Worm (Caenorhabditis elegans): ENCODE data around the gene C46H3.1.

C46H3.1 gene

ce11 chrX:1257668-1258067 lies 48.5 kb downstream of the C46H3.1 start:
- TF ChIP-seq ceh-39 (tag; optimal IDR thresholded peaks at IDR 0.05): no peak
- no peak for TF ChIP-seq ceh-43 (GFP tag; optimal IDR thresholded peaks at IDR 0.05)
- TF ChIP-seq mls-2 (tag; optimal IDR thresholded peaks at IDR 0.05): no peak
- TF ChIP-seq sptf-1 (tag; optimal IDR thresholded peaks at IDR 0.05): no peak
- no peak for TF ChIP-seq pha-4 (tag; optimal IDR thresholded peaks at IDR 0.05)
- no peak for TF ChIP-seq nhr-2 (tag; optimal IDR thresholded peaks at IDR 0.05)
- TF ChIP-seq bed-3 (GFP tag; optimal IDR thresholded peaks at IDR 0.05): no peak
- TF ChIP-seq lin-13 (tag; optimal IDR thresholded peaks at IDR 0.05): no peak
- TF ChIP-seq ceh-83 (GFP tag; optimal IDR thresholded peaks at IDR 0.05): no peak
- TF ChIP-seq lin-32 (GFP tag; optimal IDR thresholded peaks at IDR 0.05): no peak
- TF ChIP-seq lsy-2 (tag; optimal IDR thresholded peaks at IDR 0.05): no peak
- TF ChIP-seq ham-2 (GFP tag; optimal IDR thresholded peaks at IDR 0.05): no peak
- no peak for TF ChIP-seq ztf-11 (tag; optimal IDR thresholded peaks at IDR 0.05)
- no peak for TF ChIP-seq ces-1 (GFP tag; optimal IDR thresholded peaks at IDR 0.05)
